Fruit fly (Drosophila melanogaster) whole organism, embryonic: ENCODE data around the gene H2.0.

Experiments used
- CG10462 ChIP-seq: fragments of 200-800 bp; sonication (Bioruptor generic); optimal IDR thresholded peaks from 2 replicates; lab custom pipeline; 2016; ENCODE audit warnings: missing biosample characterization, missing genetic modification characterization
- CG11247 ChIP-seq: fragments of 200-800 bp; sonication (Bioruptor generic); IDR thresholded peaks from 2 replicates; pipeline ENCODE4 v1.3.6; 2022; ENCODE audit warnings: missing biosample characterization, missing genetic modification characterization
- CG11696 ChIP-seq: fragments of 200-800 bp; sonication (Bioruptor generic); IDR thresholded peaks from 2 replicates; pipeline ENCODE4 v1.3.6; 2022; ENCODE audit warnings: missing biosample characterization, missing genetic modification characterization
- CG12071 ChIP-seq: fragments of 200-800 bp; sonication (Bioruptor generic); optimal IDR thresholded peaks from 3 replicates; lab custom pipeline; 2018; ENCODE audit warnings: missing biosample characterization, mild to moderate bottlenecking, missing genetic modification characterization
- CG14050 ChIP-seq: fragments of 200-800 bp; sonication (Bioruptor generic); IDR thresholded peaks from 3 replicates; pipeline ENCODE4 v1.3.6; 2022; ENCODE audit warnings: missing biosample characterization, missing genetic modification characterization
- CG15696 ChIP-seq: fragments of 200-800 bp; sonication (Bioruptor generic); optimal IDR thresholded peaks from 2 replicates; lab custom pipeline; 2019; ENCODE audit warnings: missing biosample characterization, mild to moderate bottlenecking, missing genetic modification characterization, moderate library complexity
- CG1603 ChIP-seq: fragments of 200-800 bp; sonication (Bioruptor generic); optimal IDR thresholded peaks from 2 replicates; lab custom pipeline; 2019; ENCODE audit warnings: missing biosample characterization, mild to moderate bottlenecking, missing genetic modification characterization, moderate library complexity
- CG17359 ChIP-seq: fragments of 200-800 bp; sonication (Bioruptor generic); optimal IDR thresholded peaks from 3 replicates; lab custom pipeline; 2018; ENCODE audit warnings: missing biosample characterization, mild to moderate bottlenecking, missing genetic modification characterization, moderate library complexity
- CG2678 ChIP-seq: fragments of 200-800 bp; sonication (Bioruptor generic); optimal IDR thresholded peaks from 3 replicates; lab custom pipeline; 2019; ENCODE audit warnings: missing biosample characterization, mild to moderate bottlenecking, missing genetic modification characterization, moderate library complexity
- CG2712 ChIP-seq: fragments of 200-800 bp; optimal IDR thresholded peaks from 3 replicates; lab custom pipeline; 2019; ENCODE audit warnings: missing biosample characterization, mild to moderate bottlenecking, missing genetic modification characterization, moderate library complexity
- CG32772 ChIP-seq: fragments of 200-800 bp; sonication (Bioruptor generic); IDR thresholded peaks from 2 replicates; pipeline ENCODE4 v1.3.6; 2022; ENCODE audit warnings: missing biosample characterization, missing genetic modification characterization
- CG4404 ChIP-seq: fragments of 200-800 bp; sonication (Bioruptor generic); IDR thresholded peaks from 2 replicates; pipeline ENCODE4 v1.3.6; 2022; ENCODE audit warnings: missing biosample characterization, missing genetic modification characterization
- CG5180 ChIP-seq: fragments of 200-800 bp; sonication (Bioruptor generic); optimal IDR thresholded peaks from 3 replicates; lab custom pipeline; 2017; ENCODE audit warnings: missing biosample characterization, missing genetic modification characterization, mild to moderate bottlenecking, moderate library complexity, missing genetic modification reagents
- CG7963 ChIP-seq: fragments of 200-800 bp; sonication (Bioruptor generic); IDR thresholded peaks from 3 replicates; pipeline ENCODE4 v1.3.6; 2022; ENCODE audit warnings: missing biosample characterization, missing genetic modification characterization; ENCODE audit not compliant: partially characterized antibody
- CG7987 ChIP-seq: fragments of 200-800 bp; sonication (Bioruptor generic); optimal IDR thresholded peaks from 2 replicates; lab custom pipeline; 2018; ENCODE audit warnings: missing biosample characterization, mild to moderate bottlenecking, missing genetic modification characterization, moderate library complexity
- CHES-1-like ChIP-seq: fragments of 200-800 bp; sonication (Bioruptor generic); optimal IDR thresholded peaks from 2 replicates; lab custom pipeline; 2016; ENCODE audit warnings: missing biosample characterization, missing genetic modification characterization
- Camta ChIP-seq: fragments of 200-800 bp; sonication (Bioruptor generic); optimal IDR thresholded peaks from 2 replicates; lab custom pipeline; 2016; ENCODE audit warnings: missing biosample characterization, missing genetic modification characterization
- Dip2 ChIP-seq: fragments of 200-800 bp; sonication (Bioruptor generic); IDR thresholded peaks from 2 replicates; pipeline ENCODE4 v1.3.6; 2022; ENCODE audit warnings: missing biosample characterization, missing genetic modification characterization
- Dref ChIP-seq: fragments of 200-800 bp; sonication (Bioruptor generic); IDR thresholded peaks from 2 replicates; pipeline ENCODE4 v1.3.6; 2022; ENCODE audit warnings: missing biosample characterization, missing genetic modification characterization
- E2f1 ChIP-seq: fragments of 200-800 bp; sonication (Bioruptor generic); IDR thresholded peaks from 2 replicates; pipeline ENCODE4 v1.3.6; 2022; ENCODE audit warnings: missing biosample characterization, missing genetic modification characterization
- ERR ChIP-seq: fragments of 200-800 bp; sonication (Bioruptor generic); optimal IDR thresholded peaks from 2 replicates; lab custom pipeline; 2016; ENCODE audit warnings: missing biosample characterization, missing genetic modification characterization
- Fer1 ChIP-seq: fragments of 200-800 bp; sonication (Bioruptor generic); optimal IDR thresholded peaks from 2 replicates; lab custom pipeline; 2017; ENCODE audit warnings: missing biosample characterization, mild to moderate bottlenecking, missing genetic modification characterization
- H2.0 ChIP-seq: fragments of 200-800 bp; sonication (Bioruptor generic); IDR thresholded peaks from 2 replicates; pipeline ENCODE4 v1.3.6; 2022; ENCODE audit warnings: missing biosample characterization, missing genetic modification characterization
- HmgZ ChIP-seq: fragments of 200-800 bp; sonication (Bioruptor generic); optimal IDR thresholded peaks from 2 replicates; lab custom pipeline; 2018; ENCODE audit warnings: missing biosample characterization, mild to moderate bottlenecking, missing genetic modification characterization
- Hmr ChIP-seq: fragments of 200-800 bp; sonication (Bioruptor generic); optimal IDR thresholded peaks from 3 replicates; lab custom pipeline; 2017; ENCODE audit warnings: mild to moderate bottlenecking, missing biosample characterization, missing genetic modification reagents, missing genetic modification characterization
- Hsf ChIP-seq: fragments of 200-800 bp; sonication (Bioruptor generic); optimal IDR thresholded peaks from 3 replicates; lab custom pipeline; 2016; ENCODE audit warnings: missing biosample characterization, missing genetic modification characterization
- Med ChIP-seq: fragments of 200-800 bp; sonication (Bioruptor generic); peaks from one replicate; lab custom pipeline; 2016; ENCODE audit warnings: missing biosample characterization, missing genetic modification characterization, mild to moderate bottlenecking, inconsistent platforms, moderate library complexity
- Mes4 ChIP-seq: fragments of 200-800 bp; sonication (Bioruptor generic); optimal IDR thresholded peaks from 2 replicates; lab custom pipeline; 2016; ENCODE audit warnings: missing biosample characterization, missing genetic modification characterization
- Myb ChIP-seq: fragments of 200-800 bp; sonication (Bioruptor generic); optimal IDR thresholded peaks from 2 replicates; lab custom pipeline; 2016; ENCODE audit warnings: missing biosample characterization, missing genetic modification characterization
- Oli ChIP-seq: fragments of 200-800 bp; sonication (Bioruptor generic); optimal IDR thresholded peaks from 2 replicates; lab custom pipeline; 2018; ENCODE audit warnings: missing biosample characterization, mild to moderate bottlenecking, missing genetic modification characterization, moderate library complexity
- Opbp ChIP-seq: fragments of 200-800 bp; sonication (Bioruptor generic); IDR thresholded peaks from 3 replicates; pipeline ENCODE4 v1.3.6; 2022; ENCODE audit warnings: missing biosample characterization, missing genetic modification characterization; ENCODE audit not compliant: partially characterized antibody
- YL-1 ChIP-seq: fragments of 200-800 bp; sonication (Bioruptor generic); optimal IDR thresholded peaks from 3 replicates; lab custom pipeline; 2017; ENCODE audit warnings: missing biosample characterization, mild to moderate bottlenecking, missing genetic modification characterization
- bigmax ChIP-seq: fragments of 200-800 bp; sonication (Bioruptor generic); optimal IDR thresholded peaks from 2 replicates; lab custom pipeline; 2018; ENCODE audit warnings: missing biosample characterization, mild to moderate bottlenecking, missing genetic modification characterization
- chm ChIP-seq: fragments of 200-800 bp; sonication (Bioruptor generic); IDR thresholded peaks from 2 replicates; pipeline ENCODE4 v1.3.6; 2022; ENCODE audit warnings: missing biosample characterization, missing genetic modification characterization
- ci ChIP-seq: fragments of 200-800 bp; sonication (Bioruptor generic); IDR thresholded peaks from 3 replicates; pipeline ENCODE4 v1.3.6; 2022; ENCODE audit warnings: missing biosample characterization, missing genetic modification characterization
- dati ChIP-seq: fragments of 200-800 bp; sonication (Bioruptor generic); IDR thresholded peaks from 2 replicates; pipeline ENCODE4 v1.3.6; 2022; ENCODE audit warnings: missing biosample characterization, missing genetic modification characterization
- eyg ChIP-seq: fragments of 200-800 bp; sonication (Bioruptor generic); optimal IDR thresholded peaks from 3 replicates; lab custom pipeline; 2016; ENCODE audit warnings: missing biosample characterization, missing genetic modification characterization
- gcm2 ChIP-seq: fragments of 200-800 bp; sonication (Bioruptor generic); optimal IDR thresholded peaks from 2 replicates; lab custom pipeline; 2016; ENCODE audit warnings: missing biosample characterization, missing genetic modification characterization
- gfzf ChIP-seq: fragments of 200-800 bp; sonication (Bioruptor generic); optimal IDR thresholded peaks from 2 replicates; lab custom pipeline; 2016; ENCODE audit warnings: missing biosample characterization, mild to moderate bottlenecking, missing genetic modification characterization, moderate library complexity
- her ChIP-seq: fragments of 200-800 bp; sonication (Bioruptor generic); optimal IDR thresholded peaks from 2 replicates; lab custom pipeline; 2016; ENCODE audit warnings: missing biosample characterization, missing genetic modification characterization
- lab ChIP-seq: fragments of 200-800 bp; sonication (Bioruptor generic); optimal IDR thresholded peaks from 3 replicates; lab custom pipeline; 2017; ENCODE audit warnings: missing biosample characterization, missing genetic modification characterization, mild to moderate bottlenecking, moderate library complexity, missing genetic modification reagents
- lbe ChIP-seq: fragments of 200-800 bp; sonication (Bioruptor generic); optimal IDR thresholded peaks from 2 replicates; lab custom pipeline; 2016; ENCODE audit warnings: missing biosample characterization, mild to moderate bottlenecking, missing genetic modification characterization
- lov ChIP-seq, 2 experiments: fragments of 200-800 bp in 1 of 2; fragments of >200 bp in 1 of 2; sonication (Bioruptor generic) in 1 of 2; IDR thresholded peaks in 1 of 2; optimal IDR thresholded peaks in 1 of 2; 2 replicates in 1 of 2; 3 replicates in 1 of 2; pipeline versions ENCODE4 v1.3.6 to Lab custom; 2017 to 2022; ENCODE audit warnings: missing biosample characterization in 1 of 2, missing genetic modification characterization in 1 of 2
- oc ChIP-seq: fragments of 200-800 bp; sonication (Bioruptor generic); optimal IDR thresholded peaks from 2 replicates; lab custom pipeline; 2018; ENCODE audit warnings: missing biosample characterization, mild to moderate bottlenecking, missing genetic modification characterization, moderate library complexity
- odd ChIP-seq: fragments of 200-800 bp; sonication (Bioruptor generic); optimal IDR thresholded peaks from 2 replicates; lab custom pipeline; 2017; ENCODE audit warnings: missing biosample characterization, mild to moderate bottlenecking, missing genetic modification characterization
- pzg ChIP-seq: fragments of 200-800 bp; sonication (Bioruptor generic); optimal IDR thresholded peaks from 3 replicates; lab custom pipeline; 2018; ENCODE audit warnings: missing biosample characterization, mild to moderate bottlenecking, missing genetic modification characterization, moderate library complexity
- sens ChIP-seq: fragments of 200-800 bp; sonication (Bioruptor generic); peaks from one replicate; lab custom pipeline; 2016; ENCODE audit warnings: missing biosample characterization, missing genetic modification characterization
- tll ChIP-seq, 2 experiments: fragments of 200-800 bp in 1 of 2; fragments of >200 bp in 1 of 2; sonication (Bioruptor generic) in 1 of 2; optimal IDR thresholded peaks; 2 replicates each; lab custom pipeline; 2017 to 2019; ENCODE audit warnings: missing biosample characterization in 2 of 2, missing genetic modification characterization in 2 of 2, mild to moderate bottlenecking in 1 of 2, moderate library complexity in 1 of 2
- tup ChIP-seq: fragments of 200-800 bp; sonication (Bioruptor generic); optimal IDR thresholded peaks from 2 replicates; lab custom pipeline; 2016; ENCODE audit warnings: missing biosample characterization, mild to moderate bottlenecking, missing genetic modification characterization, moderate library complexity

The H2.0 gene

DNA sequence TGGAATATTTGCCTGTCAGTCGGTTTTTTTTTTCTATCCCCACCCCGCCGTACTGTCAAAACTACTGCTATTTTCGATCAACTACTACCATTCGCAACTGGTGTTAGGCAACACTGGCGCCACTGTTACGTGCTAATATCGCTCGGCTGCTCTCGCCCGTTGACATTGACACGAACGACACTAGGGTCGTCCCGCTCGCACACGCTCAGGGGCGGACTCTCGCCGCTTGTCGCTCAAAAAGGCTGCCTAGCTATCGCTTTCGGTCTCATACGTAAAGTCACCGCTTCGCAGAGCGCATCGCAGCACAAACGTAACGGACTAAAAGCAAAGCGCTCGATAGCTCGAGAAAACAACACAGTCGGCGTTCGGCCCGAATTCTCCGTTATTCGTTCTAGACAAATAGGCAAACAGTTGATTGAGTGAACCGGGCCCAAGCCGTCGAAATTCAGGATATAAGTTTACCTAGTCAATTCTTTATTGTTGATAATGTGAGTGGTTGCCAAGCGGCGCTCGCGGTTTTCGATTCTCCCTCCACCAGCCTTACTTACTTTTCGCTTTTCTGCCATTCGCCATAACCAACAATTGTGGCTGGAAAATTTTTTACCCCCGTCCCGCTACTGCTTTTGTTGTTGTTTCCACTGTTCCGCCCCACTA is 36.7 kb downstream of the H2.0 start (continued):
- TF ChIP-seq E2f1 (GFP tag; lab: Robert Waterston, UW): no peak
- TF ChIP-seq dati (GFP tag; lab: Robert Waterston, UW): no peak
- peak; percentile 53 for TF ChIP-seq ERR
- peak; percentile 49 for TF ChIP-seq eyg (GFP tag; lab: Kevin White, UChicago)
- no peak for TF ChIP-seq CG32772
- TF ChIP-seq lab (GFP tag; lab: Kevin White, UChicago): peak; percentile 39
- TF ChIP-seq H2.0 (GFP tag; lab: Robert Waterston, UW): no peak
- TF ChIP-seq CG5180 (GFP tag; lab: Kevin White, UChicago): peak; percentile 93
- TF ChIP-seq Oli: peak; percentile 4
- peak; percentile 42 for TF ChIP-seq CG2712 (tag; lab: Kevin White, UChicago)
- TF ChIP-seq lbe (GFP tag; lab: Kevin White, UChicago): peak; percentile 38
- TF ChIP-seq CG10462: no peak
- peak; percentile 6 for TF ChIP-seq oc
- no peak for TF ChIP-seq CG7963 (GFP tag; lab: Robert Waterston, UW)
- peak; percentile 41 for TF ChIP-seq Myb (GFP tag; lab: Kevin White, UChicago)
- peak; percentile 34 for TF ChIP-seq odd (GFP tag; lab: Kevin White, UChicago)
- TF ChIP-seq chm (GFP tag; lab: Robert Waterston, UW): no peak
- TF ChIP-seq CG12071: peak; percentile 45
- TF ChIP-seq Hmr (GFP tag; lab: Kevin White, UChicago): peak; percentile 53
- TF ChIP-seq Camta (GFP tag; lab: Kevin White, UChicago): peak; percentile 28
- no peak for TF ChIP-seq CG11247 (GFP tag; lab: Robert Waterston, UW)
- peak; percentile 60 for TF ChIP-seq sens
- peak; percentile 56 for TF ChIP-seq CG1603
- no peak for TF ChIP-seq ci
- TF ChIP-seq tll (GFP tag; optimal IDR thresholded peaks at IDR 0.05; lab: Kevin White, UChicago): peak in 1 of 2 experiments; percentile 16
- TF ChIP-seq Dref: no peak
- peak; percentile 56 for TF ChIP-seq CHES-1-like (GFP tag; lab: Kevin White, UChicago)
- TF ChIP-seq her: peak; percentile 41
- TF ChIP-seq gcm2: no peak
- peak; percentile 23 for TF ChIP-seq Mes4
- peak; percentile 20 for TF ChIP-seq CG2678 (tag; lab: Kevin White, UChicago)
- TF ChIP-seq pzg (GFP tag; lab: Kevin White, UChicago): peak; percentile 47
- peak; percentile 12 for TF ChIP-seq Hsf (GFP tag; lab: Kevin White, UChicago)
- peak; percentile 47 for TF ChIP-seq Fer1 (GFP tag; lab: Kevin White, UChicago)
- peak; percentile 54 for TF ChIP-seq CG7987 (GFP tag; lab: Kevin White, UChicago)
- no peak for TF ChIP-seq CG11696
- TF ChIP-seq CG4404: no peak
- no peak for TF ChIP-seq CG14050 (GFP tag; lab: Robert Waterston, UW)
- no peak for TF ChIP-seq tup (GFP tag; lab: Kevin White, UChicago)
- TF ChIP-seq YL-1 (GFP tag; lab: Kevin White, UChicago): peak; percentile 88
- no peak for TF ChIP-seq CG15696
- no peak for TF ChIP-seq Dip2 (GFP tag; lab: Robert Waterston, UW)
- peak; percentile 55 for TF ChIP-seq bigmax (GFP tag; lab: Kevin White, UChicago)
- TF ChIP-seq Opbp (GFP tag; lab: Robert Waterston, UW): no peak
- TF ChIP-seq CG17359 (tag; lab: Kevin White, UChicago): peak; percentile 9
- TF ChIP-seq Med (GFP tag; lab: Kevin White, UChicago): peak; percentile 92
- TF ChIP-seq lov (optimal IDR thresholded peaks at IDR 0.05; lab: Kevin White, UChicago): no peak
- no peak for TF ChIP-seq lov (GFP tag; IDR thresholded peaks at IDR 0.05; lab: Robert Waterston, UW)
- TF ChIP-seq gfzf (GFP tag; lab: Kevin White, UChicago): no peak
- TF ChIP-seq HmgZ: peak; percentile 78
